Worm (Caenorhabditis elegans) whole organism, L3 larva: ENCODE data around the gene acl-14.
A peak's percentile ranks its signal among the peaks of the same experiment; 100 is the strongest.
"Not testable (repeated sequence)": the region's sequence is repeated elsewhere in the genome, so short reads cannot be mapped to it uniquely, and the experiment has no call there.

Experiments used
- R02D3.7 ChIP-seq: fragments of 150-350 bp; optimal IDR thresholded peaks from 2 replicates; lab custom pipeline; 2014; ENCODE audit warnings: missing biosample characterization, missing genetic modification characterization
- ZK546.5 ChIP-seq: sonication (generic microtip); optimal IDR thresholded peaks from 2 replicates; lab custom pipeline; 2017; ENCODE audit warnings: missing biosample characterization, missing genetic modification characterization
- aly-2 ChIP-seq: fragments of 150-350 bp; optimal IDR thresholded peaks from 2 replicates; lab custom pipeline; 2014; ENCODE audit warnings: missing biosample characterization, missing genetic modification characterization
- ama-1 ChIP-seq: fragments of 150-350 bp; optimal IDR thresholded peaks from 2 replicates; lab custom pipeline; 2018
- ceh-16 ChIP-seq: sonication (generic microtip); optimal IDR thresholded peaks from 2 replicates; lab custom pipeline; 2017; ENCODE audit warnings: missing biosample characterization, missing genetic modification characterization
- ceh-28 ChIP-seq: fragments of 150-350 bp; optimal IDR thresholded peaks from 2 replicates; lab custom pipeline; 2014; ENCODE audit warnings: missing biosample characterization, missing genetic modification reagents, missing genetic modification characterization
- ceh-82 ChIP-seq: fragments of 150-350 bp; optimal IDR thresholded peaks from 2 replicates; lab custom pipeline; 2014; ENCODE audit warnings: missing biosample characterization, missing genetic modification characterization
- ceh-9 ChIP-seq: sonication (generic microtip); optimal IDR thresholded peaks from 2 replicates; lab custom pipeline; 2018; ENCODE audit warnings: missing biosample characterization, missing genetic modification characterization
- daf-12 ChIP-seq: fragments of 150-350 bp; optimal IDR thresholded peaks from 2 replicates; lab custom pipeline; 2014; ENCODE audit warnings: missing biosample characterization, missing genetic modification reagents, missing genetic modification characterization
- egl-27 ChIP-seq: sonication (generic microtip); optimal IDR thresholded peaks from 4 replicates; lab custom pipeline; 2017; ENCODE audit warnings: missing biosample characterization, missing genetic modification reagents, missing genetic modification characterization
- elt-1 ChIP-seq: fragments of 150-350 bp; optimal IDR thresholded peaks from 2 replicates; lab custom pipeline; 2014; ENCODE audit warnings: missing biosample characterization, missing genetic modification characterization
- elt-2 ChIP-seq: sonication (generic microtip); optimal IDR thresholded peaks from 2 replicates; lab custom pipeline; 2016; ENCODE audit warnings: missing genetic modification reagents, mild to moderate bottlenecking, missing genetic modification characterization, missing compliant biosample characterization
- fkh-10 ChIP-seq: sonication (generic microtip); optimal IDR thresholded peaks from 2 replicates; lab custom pipeline; 2017; ENCODE audit warnings: missing biosample characterization, missing genetic modification reagents, missing genetic modification characterization
- fkh-2 ChIP-seq: fragments of 150-350 bp; optimal IDR thresholded peaks from 2 replicates; lab custom pipeline; 2014; ENCODE audit warnings: missing biosample characterization, missing genetic modification reagents, missing genetic modification characterization
- fos-1 ChIP-seq: fragments of 150-350 bp; optimal IDR thresholded peaks from 2 replicates; lab custom pipeline; 2014; ENCODE audit warnings: missing biosample characterization, missing genetic modification characterization
- jun-1 ChIP-seq: fragments of 150-350 bp; optimal IDR thresholded peaks from 2 replicates; lab custom pipeline; 2014; ENCODE audit warnings: missing biosample characterization, missing genetic modification reagents, missing genetic modification characterization
- lin-15B ChIP-seq: fragments of 150-350 bp; optimal IDR thresholded peaks from 2 replicates; lab custom pipeline; 2014; ENCODE audit warnings: missing biosample characterization, missing genetic modification characterization
- lin-39 ChIP-seq: fragments of 150-350 bp; optimal IDR thresholded peaks from 2 replicates; lab custom pipeline; 2018; ENCODE audit warnings: missing biosample characterization, missing genetic modification reagents, missing genetic modification characterization
- lsy-12 ChIP-seq: sonication (generic microtip); optimal IDR thresholded peaks from 2 replicates; lab custom pipeline; 2016; ENCODE audit warnings: mild to moderate bottlenecking, missing genetic modification characterization, missing compliant biosample characterization
- mdl-1 ChIP-seq: fragments of 150-350 bp; optimal IDR thresholded peaks from 2 replicates; lab custom pipeline; 2014; ENCODE audit warnings: missing biosample characterization, missing genetic modification characterization
- nhr-12 ChIP-seq: fragments of 150-350 bp; optimal IDR thresholded peaks from 2 replicates; lab custom pipeline; 2014; ENCODE audit warnings: missing biosample characterization, missing genetic modification characterization
- nhr-23 ChIP-seq: fragments of 150-350 bp; optimal IDR thresholded peaks from 2 replicates; lab custom pipeline; 2014; ENCODE audit warnings: missing biosample characterization, missing genetic modification reagents, missing genetic modification characterization
- nhr-43 ChIP-seq: sonication (generic microtip); optimal IDR thresholded peaks from 2 replicates; lab custom pipeline; 2016; ENCODE audit warnings: mild to moderate bottlenecking, missing genetic modification characterization, missing compliant biosample characterization; ENCODE audit not compliant: poor library complexity, severe bottlenecking
- nhr-77 ChIP-seq: fragments of 150-350 bp; optimal IDR thresholded peaks from 2 replicates; lab custom pipeline; 2014; ENCODE audit warnings: missing biosample characterization, missing genetic modification characterization
- pha-4 ChIP-seq: fragments of 150-350 bp; optimal IDR thresholded peaks from 2 replicates; lab custom pipeline; 2014; ENCODE audit warnings: missing biosample characterization, missing genetic modification reagents, missing genetic modification characterization
- pqm-1 ChIP-seq: fragments of 150-350 bp; optimal IDR thresholded peaks from 2 replicates; lab custom pipeline; 2017; ENCODE audit warnings: missing biosample characterization, missing genetic modification characterization, inconsistent platforms
- skn-1 ChIP-seq: fragments of 150-350 bp; optimal IDR thresholded peaks from 2 replicates; lab custom pipeline; 2014; ENCODE audit warnings: missing biosample characterization, missing genetic modification characterization
- snpc-4 ChIP-seq: fragments of 150-350 bp; optimal IDR thresholded peaks from 2 replicates; lab custom pipeline; 2014; ENCODE audit warnings: missing biosample characterization, missing genetic modification characterization
- tbx-2 ChIP-seq: sonication (generic microtip); optimal IDR thresholded peaks from 2 replicates; lab custom pipeline; 2016; ENCODE audit warnings: mild to moderate bottlenecking, missing genetic modification characterization, missing compliant biosample characterization
- unc-39 ChIP-seq: sonication (generic microtip); optimal IDR thresholded peaks from 4 replicates; lab custom pipeline; 2017; ENCODE audit warnings: missing biosample characterization, missing genetic modification characterization
- unc-62 ChIP-seq: fragments of 150-350 bp; sonication (generic microtip); optimal IDR thresholded peaks from 4 replicates; lab custom pipeline; 2014; ENCODE audit warnings: missing biosample characterization, missing genetic modification reagents, missing genetic modification characterization
- zag-1 ChIP-seq: fragments of 150-350 bp; optimal IDR thresholded peaks from 2 replicates; lab custom pipeline; 2014; ENCODE audit warnings: missing biosample characterization, missing genetic modification characterization

acl-14 gene

DNA sequence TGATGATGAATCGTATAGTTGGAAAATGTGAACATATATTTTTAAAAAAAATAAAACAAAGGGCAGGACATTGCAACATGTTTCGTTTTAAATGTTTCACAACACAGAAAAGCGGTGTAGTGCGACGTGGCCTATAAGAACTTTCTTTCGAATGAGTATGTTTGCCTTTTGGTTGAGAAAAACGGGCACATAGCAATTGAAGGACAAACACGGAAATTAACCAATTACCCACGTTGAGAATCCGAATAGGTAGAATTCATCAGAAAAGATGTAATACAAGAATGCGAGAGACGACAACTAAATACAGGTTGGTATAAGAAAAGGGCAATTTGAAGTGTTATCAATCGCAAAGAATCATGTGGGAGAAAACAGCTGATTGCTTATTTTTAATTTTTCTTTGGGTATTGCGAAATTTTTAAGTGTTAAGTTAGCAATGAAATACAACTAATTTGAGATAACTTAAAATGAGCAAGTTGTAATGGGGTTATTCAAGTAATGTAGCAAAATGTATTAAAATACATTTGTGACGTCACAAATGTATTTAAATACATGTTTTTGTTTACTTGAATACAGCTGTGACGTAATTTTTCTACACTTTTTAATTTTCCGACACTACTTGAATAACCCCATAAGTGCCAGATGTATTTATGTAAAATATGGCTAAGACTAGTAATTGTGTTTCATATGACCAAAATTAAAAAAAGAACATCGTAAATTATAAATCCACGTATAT is at the start of gene acl-14:
Gene acl-14, minus strand, starts transcription at position 316 of the 733 bp plus-strand sequence.
- TF ChIP-seq elt-2 (tag; lab: Kevin White, UChicago): peak; percentile 20
- TF ChIP-seq nhr-43: peak; percentile 26
- TF ChIP-seq snpc-4 (tag; lab: Kevin White, UChicago): no peak
- TF ChIP-seq nhr-23 (tag; lab: Kevin White, UChicago): no peak

DNA sequence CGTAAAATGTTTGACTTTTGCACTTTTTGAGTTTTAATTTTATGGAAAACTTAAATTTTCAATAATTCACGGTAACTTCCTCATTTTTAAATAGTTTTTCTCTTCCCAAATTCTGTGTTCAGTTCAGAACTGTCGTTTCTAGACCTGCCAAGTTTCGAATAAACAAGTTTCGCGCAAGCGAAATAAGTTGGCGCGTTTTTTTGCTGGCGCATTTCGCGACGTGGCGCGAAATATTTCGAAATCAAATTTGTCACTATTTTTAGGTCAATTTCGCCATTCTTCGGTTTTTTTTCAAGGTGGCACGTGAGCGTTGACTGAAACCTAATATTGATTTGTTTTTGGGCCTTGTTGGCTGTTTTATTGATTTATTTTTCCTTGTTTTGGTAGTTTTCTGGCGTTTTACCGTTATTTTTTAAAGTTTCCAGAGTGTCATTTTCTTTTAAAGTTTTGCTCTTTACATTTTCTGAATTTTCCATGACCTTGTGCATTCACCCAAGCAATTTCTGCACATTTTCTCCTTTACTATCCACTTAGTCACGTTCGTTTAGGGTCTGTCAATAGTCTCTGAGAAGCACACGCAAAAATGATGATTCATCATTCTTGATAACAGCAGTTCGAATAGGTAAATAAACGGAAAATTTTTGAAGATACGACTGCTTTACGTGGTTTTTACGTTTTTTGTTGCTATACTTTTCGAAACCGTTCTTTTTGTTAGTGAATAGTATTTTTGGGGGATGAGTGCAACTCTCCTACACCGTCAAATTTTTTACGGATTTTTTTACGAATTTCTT is 49.3 kb upstream of the acl-14 start:
- TF ChIP-seq aly-2: no peak
- no peak for TF ChIP-seq nhr-23 (tag; lab: Kevin White, UChicago)
- TF ChIP-seq ama-1 (lab: Kevin White, UChicago): no peak
- TF ChIP-seq ZK546.5 (tag; lab: Kevin White, UChicago): no peak
- TF ChIP-seq unc-39 (tag; lab: Kevin White, UChicago): no peak
- TF ChIP-seq elt-2 (tag; lab: Kevin White, UChicago): peak; percentile 43
- TF ChIP-seq unc-62 (GFP tag; lab: Kevin White, UChicago): no peak
- TF ChIP-seq fkh-2 (tag; lab: Kevin White, UChicago): no peak
- TF ChIP-seq pha-4 (tag; lab: Kevin White, UChicago): peak; percentile 55
- TF ChIP-seq jun-1: no peak
- no peak for TF ChIP-seq daf-12
- TF ChIP-seq tbx-2: no peak
- no peak for TF ChIP-seq egl-27
- TF ChIP-seq pqm-1 (tag; lab: Kevin White, UChicago): no peak
- TF ChIP-seq zag-1 (tag; lab: Kevin White, UChicago): no peak
- TF ChIP-seq ceh-28 (tag; lab: Kevin White, UChicago): no peak
- no peak for TF ChIP-seq R02D3.7 (tag; lab: Kevin White, UChicago)

DNA sequence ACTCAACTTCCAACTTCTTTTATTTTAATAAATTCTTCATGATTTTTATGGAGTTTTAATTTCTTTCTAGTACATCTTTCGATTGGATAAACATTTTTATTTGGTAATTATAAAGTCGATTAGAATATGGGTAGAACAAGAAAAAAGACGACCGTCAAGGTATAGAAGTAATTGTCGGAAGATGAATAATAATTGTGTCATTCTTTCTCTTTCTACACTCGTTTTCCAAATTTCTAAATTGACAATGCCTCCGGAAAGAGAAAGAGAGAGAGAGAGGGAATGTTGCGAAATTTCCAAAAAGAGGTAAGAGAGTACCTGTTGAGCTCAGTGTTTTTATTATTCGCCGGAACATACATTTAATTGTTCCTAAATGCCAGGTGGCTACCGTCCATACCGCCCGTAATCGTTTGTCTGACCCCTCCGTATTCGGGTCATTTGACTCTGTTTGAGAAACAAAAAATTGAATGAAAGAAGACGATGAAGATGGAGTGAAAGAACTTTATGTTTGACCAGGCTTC is 48.5 kb upstream of the acl-14 start, which contains the start of gene E02C12.12:
Gene E02C12.12, minus strand, starts transcription at position 468 of the 518 bp plus-strand sequence.
- TF ChIP-seq unc-39 (tag; lab: Kevin White, UChicago): no peak
- TF ChIP-seq pqm-1 (tag; lab: Kevin White, UChicago): no peak
- no peak for TF ChIP-seq zag-1 (tag; lab: Kevin White, UChicago)
- no peak for TF ChIP-seq nhr-12 (tag; lab: Kevin White, UChicago)
- no peak for TF ChIP-seq skn-1
- no peak for TF ChIP-seq nhr-23 (tag; lab: Kevin White, UChicago)
- TF ChIP-seq R02D3.7 (tag; lab: Kevin White, UChicago): no peak

DNA sequence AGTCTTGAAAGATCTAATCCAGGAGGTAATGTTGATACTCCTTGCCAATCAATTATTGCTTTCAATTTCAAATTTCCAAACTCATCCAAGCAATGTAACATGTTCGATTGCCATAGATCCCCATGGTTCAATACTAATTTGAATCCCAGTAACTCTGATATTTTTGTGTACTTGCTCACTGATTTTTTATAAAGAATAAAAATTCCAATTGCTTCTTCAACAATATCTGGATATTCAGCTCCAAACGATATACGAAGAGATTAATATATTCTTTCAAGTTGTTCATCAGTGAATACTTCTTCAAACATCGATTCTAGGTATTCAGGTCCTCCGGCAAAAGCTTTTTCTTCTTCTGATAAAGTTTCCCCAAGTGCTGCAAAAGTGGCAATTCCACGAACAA is 46.4 kb upstream of the acl-14 start, which contains the start of gene E02C12.11:
Gene E02C12.11, minus strand, starts transcription at position 101 of the 400 bp plus-strand sequence.
- not testable (repeated sequence) for TF ChIP-seq zag-1 (tag; lab: Kevin White, UChicago); unc-62 (GFP tag; lab: Kevin White, UChicago); nhr-77 (tag; lab: Kevin White, UChicago)

DNA sequence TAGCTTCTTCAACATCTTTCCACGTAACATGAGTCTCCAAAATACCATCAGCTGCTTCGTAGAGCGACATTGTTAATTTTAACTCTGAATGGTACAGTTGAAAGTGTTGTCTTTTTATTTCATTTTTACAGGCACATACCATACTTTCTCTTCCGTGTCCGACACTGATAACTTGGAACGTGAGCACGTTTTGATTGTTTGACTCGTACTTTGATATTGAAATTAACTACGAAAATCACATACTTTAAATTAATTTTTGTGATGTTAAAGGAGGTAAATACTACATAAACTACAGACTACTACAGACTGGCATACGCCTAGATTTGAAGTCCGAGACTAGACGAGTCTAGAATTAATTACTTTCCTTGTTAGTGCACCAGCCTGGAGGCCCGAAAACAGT is 44.9 kb upstream of the acl-14 start, which contains the start of gene E02C12.10:
Gene E02C12.10, minus strand, starts transcription at position 75 of the 400 bp plus-strand sequence.
- no peak for TF ChIP-seq fos-1 (tag; lab: Kevin White, UChicago)
- no peak for TF ChIP-seq ceh-16 (tag; lab: Kevin White, UChicago)
- TF ChIP-seq jun-1: no peak
- no peak for TF ChIP-seq ceh-9 (tag; lab: Kevin White, UChicago)
- TF ChIP-seq snpc-4 (tag; lab: Kevin White, UChicago): no peak
- TF ChIP-seq ama-1 (lab: Kevin White, UChicago): no peak
- TF ChIP-seq lin-39 (tag; lab: Kevin White, UChicago): no peak

DNA sequence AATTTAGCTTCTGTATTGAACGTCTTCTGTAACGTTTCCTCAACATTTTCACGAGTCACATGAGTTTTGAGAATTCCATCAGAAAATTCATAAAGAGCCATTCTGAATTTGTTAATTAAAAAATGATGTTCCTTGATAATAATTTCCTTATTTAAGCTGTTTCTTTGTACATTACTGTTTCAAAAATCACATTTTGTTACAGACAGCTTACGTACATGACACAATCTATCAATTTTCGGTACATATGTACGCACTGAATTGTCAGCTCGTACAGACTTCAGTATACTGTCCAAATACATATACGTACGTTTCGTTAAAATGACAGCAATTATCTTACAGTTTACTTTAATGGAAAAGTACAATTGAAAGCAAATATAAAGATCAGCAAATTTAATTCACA is 43.0 kb upstream of the acl-14 start, which contains the start of gene E02C12.19:
Gene E02C12.19, minus strand, starts transcription at position 101 of the 400 bp plus-strand sequence.
- no peak for TF ChIP-seq nhr-77 (tag; lab: Kevin White, UChicago)
- TF ChIP-seq lsy-12 (tag; lab: Kevin White, UChicago): no peak
- no peak for TF ChIP-seq snpc-4 (tag; lab: Kevin White, UChicago)
- TF ChIP-seq fos-1 (tag; lab: Kevin White, UChicago): no peak
- no peak for TF ChIP-seq mdl-1 (tag; lab: Kevin White, UChicago)
- TF ChIP-seq lin-15B (tag; lab: Kevin White, UChicago): no peak
- TF ChIP-seq ceh-82: no peak
- TF ChIP-seq elt-1 (tag; lab: Kevin White, UChicago): no peak
- TF ChIP-seq fkh-10 (GFP tag; lab: Kevin White, UChicago): no peak
- TF ChIP-seq R02D3.7 (tag; lab: Kevin White, UChicago): no peak
- no peak for TF ChIP-seq daf-12
